Worm (Caenorhabditis elegans): ENCODE results near the gene T19A5.3.

DNA sequence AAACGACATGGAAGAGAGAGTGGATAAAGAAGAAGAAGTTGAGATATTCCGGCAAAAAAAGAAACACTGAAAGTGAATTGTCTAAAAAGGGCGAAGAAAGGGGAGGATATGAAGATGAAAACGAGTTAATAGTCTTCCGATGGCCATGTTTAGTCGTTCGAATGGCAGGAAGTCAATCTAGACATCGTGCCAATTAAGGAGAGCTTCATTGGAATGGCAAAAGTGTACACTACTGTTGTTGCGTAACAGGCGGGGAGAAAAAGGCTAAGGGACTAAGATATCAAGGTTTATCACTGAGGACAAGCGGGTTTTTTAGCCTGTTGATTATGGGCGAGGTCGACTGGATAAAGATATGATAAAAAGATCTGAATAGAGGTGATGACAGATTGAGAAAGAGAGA is 2.3 kb upstream of the T19A5.3 start:
- TF ChIP-seq W03F9.2 (tag; optimal IDR thresholded peaks at IDR 0.05) (no peak), him-1 (tag; optimal IDR thresholded peaks at IDR 0.05) (no peak)
